Worm (Caenorhabditis elegans) whole organism, L3 larva: Measurements from ENCODE around the gene znf-622.

Source experiments
- R02D3.7 ChIP-seq: fragments of 150-350 bp; optimal IDR thresholded peaks from 2 replicates; lab custom pipeline; 2014; ENCODE audit warnings: missing biosample characterization, missing genetic modification characterization
- ama-1 ChIP-seq: fragments of 150-350 bp; optimal IDR thresholded peaks from 2 replicates; lab custom pipeline; 2018
- ceh-16 ChIP-seq: sonication (generic microtip); optimal IDR thresholded peaks from 2 replicates; lab custom pipeline; 2017; ENCODE audit warnings: missing biosample characterization, missing genetic modification characterization
- ceh-28 ChIP-seq: fragments of 150-350 bp; optimal IDR thresholded peaks from 2 replicates; lab custom pipeline; 2014; ENCODE audit warnings: missing biosample characterization, missing genetic modification reagents, missing genetic modification characterization
- ceh-82 ChIP-seq: fragments of 150-350 bp; optimal IDR thresholded peaks from 2 replicates; lab custom pipeline; 2014; ENCODE audit warnings: missing biosample characterization, missing genetic modification characterization
- ceh-9 ChIP-seq: sonication (generic microtip); optimal IDR thresholded peaks from 2 replicates; lab custom pipeline; 2018; ENCODE audit warnings: missing biosample characterization, missing genetic modification characterization
- daf-12 ChIP-seq: fragments of 150-350 bp; optimal IDR thresholded peaks from 2 replicates; lab custom pipeline; 2014; ENCODE audit warnings: missing biosample characterization, missing genetic modification reagents, missing genetic modification characterization
- egl-27 ChIP-seq: sonication (generic microtip); optimal IDR thresholded peaks from 4 replicates; lab custom pipeline; 2017; ENCODE audit warnings: missing biosample characterization, missing genetic modification reagents, missing genetic modification characterization
- egl-5 ChIP-seq: fragments of 150-350 bp; optimal IDR thresholded peaks from 2 replicates; lab custom pipeline; 2017; ENCODE audit warnings: missing biosample characterization, missing genetic modification reagents, missing genetic modification characterization, inconsistent platforms
- elt-1 ChIP-seq: fragments of 150-350 bp; optimal IDR thresholded peaks from 2 replicates; lab custom pipeline; 2014; ENCODE audit warnings: missing biosample characterization, missing genetic modification characterization
- elt-2 ChIP-seq: sonication (generic microtip); optimal IDR thresholded peaks from 2 replicates; lab custom pipeline; 2016; ENCODE audit warnings: missing genetic modification reagents, mild to moderate bottlenecking, missing genetic modification characterization, missing compliant biosample characterization
- elt-3 ChIP-seq, 3 experiments: fragments of 150-350 bp in 1 of 3; sonication (generic microtip) in 2 of 3; optimal IDR thresholded peaks; 2 replicates in 2 of 3; 4 replicates in 1 of 3; lab custom pipeline; 2014 to 2017; ENCODE audit warnings: missing biosample characterization in 3 of 3, missing genetic modification characterization in 3 of 3
- eor-1 ChIP-seq, 2 experiments: fragments of 150-350 bp; optimal IDR thresholded peaks; 2 replicates each; lab custom pipeline; 2014 to 2018; ENCODE audit warnings: missing biosample characterization in 2 of 2, missing genetic modification characterization in 2 of 2
- fkh-2 ChIP-seq: fragments of 150-350 bp; optimal IDR thresholded peaks from 2 replicates; lab custom pipeline; 2014; ENCODE audit warnings: missing biosample characterization, missing genetic modification reagents, missing genetic modification characterization
- fos-1 ChIP-seq: fragments of 150-350 bp; optimal IDR thresholded peaks from 2 replicates; lab custom pipeline; 2014; ENCODE audit warnings: missing biosample characterization, missing genetic modification characterization
- jun-1 ChIP-seq: fragments of 150-350 bp; optimal IDR thresholded peaks from 2 replicates; lab custom pipeline; 2014; ENCODE audit warnings: missing biosample characterization, missing genetic modification reagents, missing genetic modification characterization
- lin-15B ChIP-seq: fragments of 150-350 bp; optimal IDR thresholded peaks from 2 replicates; lab custom pipeline; 2014; ENCODE audit warnings: missing biosample characterization, missing genetic modification characterization
- lin-39 ChIP-seq: fragments of 150-350 bp; optimal IDR thresholded peaks from 2 replicates; lab custom pipeline; 2018; ENCODE audit warnings: missing biosample characterization, missing genetic modification reagents, missing genetic modification characterization
- lsy-12 ChIP-seq: sonication (generic microtip); optimal IDR thresholded peaks from 2 replicates; lab custom pipeline; 2016; ENCODE audit warnings: mild to moderate bottlenecking, missing genetic modification characterization, missing compliant biosample characterization
- mdl-1 ChIP-seq: fragments of 150-350 bp; optimal IDR thresholded peaks from 2 replicates; lab custom pipeline; 2014; ENCODE audit warnings: missing biosample characterization, missing genetic modification characterization
- mml-1 ChIP-seq: fragments of 150-350 bp; sonication (generic microtip); optimal IDR thresholded peaks from 3 replicates; lab custom pipeline; 2014; ENCODE audit warnings: missing biosample characterization, missing genetic modification characterization
- nfya-1 ChIP-seq: sonication (generic microtip); optimal IDR thresholded peaks from 2 replicates; lab custom pipeline; 2017; ENCODE audit warnings: missing genetic modification characterization, mild to moderate bottlenecking, missing compliant biosample characterization, antibody characterized with exemption, moderate library complexity; ENCODE audit not compliant: insufficient read depth
- nhr-11 ChIP-seq: fragments of 150-350 bp; optimal IDR thresholded peaks from 2 replicates; lab custom pipeline; 2014; ENCODE audit warnings: missing biosample characterization, missing genetic modification characterization
- nhr-12 ChIP-seq: fragments of 150-350 bp; optimal IDR thresholded peaks from 2 replicates; lab custom pipeline; 2014; ENCODE audit warnings: missing biosample characterization, missing genetic modification characterization
- nhr-23 ChIP-seq: fragments of 150-350 bp; optimal IDR thresholded peaks from 2 replicates; lab custom pipeline; 2014; ENCODE audit warnings: missing biosample characterization, missing genetic modification reagents, missing genetic modification characterization
- nhr-237 ChIP-seq: fragments of 150-350 bp; optimal IDR thresholded peaks from 2 replicates; lab custom pipeline; 2014; ENCODE audit warnings: missing biosample characterization, missing genetic modification characterization
- nhr-25 ChIP-seq: sonication (generic microtip); optimal IDR thresholded peaks from 2 replicates; lab custom pipeline; 2017; ENCODE audit warnings: missing biosample characterization, missing genetic modification characterization
- nhr-43 ChIP-seq: sonication (generic microtip); optimal IDR thresholded peaks from 2 replicates; lab custom pipeline; 2016; ENCODE audit warnings: mild to moderate bottlenecking, missing genetic modification characterization, missing compliant biosample characterization; ENCODE audit not compliant: poor library complexity, severe bottlenecking
- nhr-76 ChIP-seq: fragments of 150-350 bp; sonication (generic microtip); optimal IDR thresholded peaks from 5 replicates; lab custom pipeline; 2014; ENCODE audit warnings: missing biosample characterization, missing genetic modification characterization
- nhr-77 ChIP-seq: fragments of 150-350 bp; optimal IDR thresholded peaks from 2 replicates; lab custom pipeline; 2014; ENCODE audit warnings: missing biosample characterization, missing genetic modification characterization
- pha-4 ChIP-seq: fragments of 150-350 bp; optimal IDR thresholded peaks from 2 replicates; lab custom pipeline; 2014; ENCODE audit warnings: missing biosample characterization, missing genetic modification reagents, missing genetic modification characterization
- pqm-1 ChIP-seq: fragments of 150-350 bp; optimal IDR thresholded peaks from 2 replicates; lab custom pipeline; 2017; ENCODE audit warnings: missing biosample characterization, missing genetic modification characterization, inconsistent platforms
- skn-1 ChIP-seq: fragments of 150-350 bp; optimal IDR thresholded peaks from 2 replicates; lab custom pipeline; 2014; ENCODE audit warnings: missing biosample characterization, missing genetic modification characterization
- snpc-4 ChIP-seq: fragments of 150-350 bp; optimal IDR thresholded peaks from 2 replicates; lab custom pipeline; 2014; ENCODE audit warnings: missing biosample characterization, missing genetic modification characterization
- tbx-2 ChIP-seq: sonication (generic microtip); optimal IDR thresholded peaks from 2 replicates; lab custom pipeline; 2016; ENCODE audit warnings: mild to moderate bottlenecking, missing genetic modification characterization, missing compliant biosample characterization
- unc-39 ChIP-seq: sonication (generic microtip); optimal IDR thresholded peaks from 4 replicates; lab custom pipeline; 2017; ENCODE audit warnings: missing biosample characterization, missing genetic modification characterization
- unc-62 ChIP-seq: fragments of 150-350 bp; sonication (generic microtip); optimal IDR thresholded peaks from 4 replicates; lab custom pipeline; 2014; ENCODE audit warnings: missing biosample characterization, missing genetic modification reagents, missing genetic modification characterization
- zag-1 ChIP-seq: fragments of 150-350 bp; optimal IDR thresholded peaks from 2 replicates; lab custom pipeline; 2014; ENCODE audit warnings: missing biosample characterization, missing genetic modification characterization

znf-622 gene

DNA sequence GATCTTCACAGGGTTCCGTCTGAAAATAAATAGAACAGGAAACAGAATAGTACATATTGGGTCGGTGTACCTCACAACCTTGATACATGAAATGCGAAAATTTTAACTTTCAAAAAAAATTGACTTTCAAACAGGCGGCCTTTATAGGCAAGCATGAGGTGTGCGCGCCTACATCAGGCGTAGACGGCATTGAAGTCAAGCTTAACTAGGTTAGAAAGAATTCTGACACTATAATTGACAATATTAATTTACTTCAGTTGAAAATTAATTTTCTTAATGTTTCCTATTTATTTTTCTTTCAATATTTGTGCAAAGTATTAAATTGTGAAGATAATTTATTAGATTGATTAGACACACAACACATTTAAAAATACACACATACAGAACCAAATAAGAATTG, 30.5 kb downstream of the znf-622 start, which contains the start of gene C05D11.5:
C05D11.5 (minus strand) TSS at position 101 of the 400 bp plus-strand sequence.
- TF ChIP-seq fos-1 (tag; lab: Kevin White, UChicago) (no peak), nhr-23 (tag; lab: Kevin White, UChicago) (no peak), nhr-11 (no peak), mdl-1 (tag; lab: Kevin White, UChicago) (no peak), ama-1 (no peak), mml-1 (tag; lab: Kevin White, UChicago) (no peak), zag-1 (tag; lab: Kevin White, UChicago) (no peak), tbx-2 (tag; lab: Kevin White, UChicago) (no peak), jun-1 (tag; lab: Kevin White, UChicago) (no peak), nfya-1 (no peak), ceh-16 (tag; lab: Kevin White, UChicago) (no peak)
- TF ChIP-seq, all 47 proteins: peak for 0

DNA sequence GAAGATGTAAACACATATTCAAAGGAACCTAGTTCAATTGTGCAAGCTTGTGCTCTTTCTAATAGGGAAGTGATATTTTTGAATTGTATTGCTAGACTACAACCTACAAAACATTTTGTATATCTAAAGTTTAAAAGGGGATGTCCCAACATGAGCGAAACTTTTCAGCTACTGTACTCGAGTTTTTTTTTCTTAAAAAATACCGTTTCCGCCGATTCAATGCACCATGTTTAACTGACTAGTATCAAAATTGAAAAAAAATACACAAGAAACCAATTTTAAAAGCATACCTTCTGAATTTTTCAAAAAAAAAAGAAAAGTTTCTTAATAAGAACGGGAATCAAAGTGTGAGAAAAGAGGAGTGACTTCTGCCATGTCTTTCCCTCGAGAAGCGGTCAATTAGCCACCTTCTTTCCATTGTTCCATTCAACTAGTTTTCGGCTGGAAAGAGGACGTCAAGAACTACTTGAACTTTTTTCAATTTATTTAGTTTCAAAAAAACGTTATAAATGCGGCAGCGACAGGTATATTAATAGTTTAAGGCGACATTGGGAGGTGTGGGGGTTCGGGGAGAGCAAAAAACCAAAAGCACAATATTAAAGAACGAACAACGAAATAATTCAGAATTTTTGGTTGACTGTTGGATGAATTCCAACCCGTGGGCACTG, 34.0 kb downstream of the znf-622 start, which contains the start of gene nas-4:
nas-4 (minus strand) TSS at position 351 of the 668 bp plus-strand sequence.
- TF ChIP-seq daf-12 (tag; lab: Kevin White, UChicago) (no peak), egl-27 (no peak), nhr-25 (tag; lab: Kevin White, UChicago) (peak; percentile 35), elt-2 (tag; lab: Kevin White, UChicago) (peak; percentile 41), unc-39 (tag; lab: Kevin White, UChicago) (no peak), R02D3.7 (tag; lab: Kevin White, UChicago) (peak; percentile 39), nhr-23 (tag; lab: Kevin White, UChicago) (peak; percentile 11), ama-1 (peak; percentile 41), nhr-43 (peak; percentile 25), nhr-77 (no peak), lsy-12 (peak; percentile 31), tbx-2 (tag; lab: Kevin White, UChicago) (no peak)

ce11 chrIII:6418254-6418653, 36.8 kb downstream of the znf-622 start:
- TF ChIP-seq ama-1 (peak; percentile 59), nhr-25 (tag; lab: Kevin White, UChicago) (peak; percentile 61), nhr-12 (no peak)

DNA sequence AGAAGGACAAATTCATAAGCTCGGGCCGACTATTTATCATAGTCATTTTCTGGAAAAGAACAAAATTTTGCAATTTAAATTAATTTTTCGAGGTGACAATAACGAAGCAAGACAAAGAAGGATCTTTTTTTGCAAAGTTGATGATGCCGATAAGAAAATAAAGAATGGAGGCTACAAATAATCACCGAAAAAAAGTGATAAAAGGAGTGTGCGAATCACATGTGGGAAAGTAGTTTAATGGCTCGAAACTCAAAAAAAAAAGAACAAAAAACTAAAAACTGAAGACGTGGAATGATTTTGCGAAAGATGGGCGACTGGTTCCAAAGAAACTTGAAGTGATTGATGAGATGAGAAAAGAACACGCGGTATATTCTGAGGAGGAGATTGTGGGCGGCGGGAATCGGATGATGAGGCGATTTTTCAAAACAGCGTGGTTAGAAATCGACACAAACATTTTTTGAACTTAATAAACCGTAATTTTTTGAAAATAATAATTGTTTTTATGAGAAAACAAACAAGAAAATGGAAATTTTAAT, 38.0 kb downstream of the znf-622 start, which contains the start of gene atgl-1:
atgl-1 (minus strand) TSS at position 51 of the 536 bp plus-strand sequence.
- TF ChIP-seq nhr-25 (tag; lab: Kevin White, UChicago) (peak; percentile 24), unc-62 (no peak), ama-1 (peak; percentile 17)

ce11 chrIII:6420201-6420600, 38.8 kb downstream of the znf-622 start:
- no peak for TF ChIP-seq elt-2 (tag; lab: Kevin White, UChicago)
- TF ChIP-seq daf-12 (tag; lab: Kevin White, UChicago) = no peak
- TF ChIP-seq eor-1 (tag; optimal IDR thresholded peaks at IDR 0.05; lab: Kevin White, UChicago) = no peak
- TF ChIP-seq ama-1 = peak; percentile 42
- TF ChIP-seq R02D3.7 (tag; lab: Kevin White, UChicago) = no peak
- TF ChIP-seq pha-4 = peak; percentile 28
- TF ChIP-seq nhr-25 (tag; lab: Kevin White, UChicago) = peak; percentile 61
- TF ChIP-seq lin-39 (tag; lab: Kevin White, UChicago) = no peak
- no peak for TF ChIP-seq skn-1
- no peak for TF ChIP-seq unc-62
- TF ChIP-seq nhr-237 (tag; lab: Kevin White, UChicago) = no peak
- TF ChIP-seq nhr-43 = peak; percentile 12
- no peak for TF ChIP-seq fkh-2 (tag; lab: Kevin White, UChicago)
- TF ChIP-seq mdl-1 (tag; lab: Kevin White, UChicago) = no peak
- TF ChIP-seq elt-3 (tag; optimal IDR thresholded peaks at IDR 0.05; lab: Kevin White, UChicago) = no peak
- no peak for TF ChIP-seq elt-1 (tag; lab: Kevin White, UChicago)
- peak; percentile 30 for TF ChIP-seq snpc-4
- TF ChIP-seq egl-5 (tag; lab: Kevin White, UChicago) = peak; percentile 32
- no peak for TF ChIP-seq lsy-12
- no peak for TF ChIP-seq nhr-76
- no peak for TF ChIP-seq ceh-28 (tag; lab: Kevin White, UChicago)
- no peak for TF ChIP-seq ceh-9 (tag; lab: Kevin White, UChicago)
- peak; percentile 34 for TF ChIP-seq nhr-23 (tag; lab: Kevin White, UChicago)
- TF ChIP-seq mml-1 (tag; lab: Kevin White, UChicago) = no peak
- TF ChIP-seq nhr-11 = no peak
- no peak for TF ChIP-seq pqm-1 (tag; lab: Kevin White, UChicago)
- TF ChIP-seq ceh-82 (tag; lab: Kevin White, UChicago) = no peak
- TF ChIP-seq ceh-16 (tag; lab: Kevin White, UChicago) = no peak
- TF ChIP-seq nfya-1 = peak; percentile 10
- no peak for TF ChIP-seq fos-1 (tag; lab: Kevin White, UChicago)
- TF ChIP-seq lin-15B (tag; lab: Kevin White, UChicago) = no peak
